Worm (Caenorhabditis elegans) whole organism, late embryonic: ENCODE results near the gene timm-17B.2.

Experiments used
- C08G9.2 ChIP-seq: sonication (generic microtip); optimal IDR thresholded peaks from 2 replicates; lab custom pipeline; 2016; ENCODE audit warnings: mild to moderate bottlenecking, missing genetic modification characterization, moderate library complexity, missing compliant biosample characterization
- F13H6.1 ChIP-seq: sonication (generic microtip); optimal IDR thresholded peaks from 2 replicates; lab custom pipeline; 2016; ENCODE audit warnings: missing genetic modification characterization, missing compliant biosample characterization
- T23F11.4 ChIP-seq: fragments of 200-800 bp; sonication (Bioruptor generic); optimal IDR thresholded peaks from 2 replicates; lab custom pipeline; 2018; ENCODE audit warnings: mild to moderate bottlenecking, missing genetic modification characterization, missing compliant biosample characterization
- ama-1 ChIP-seq: fragments of 150-350 bp; optimal IDR thresholded peaks from 2 replicates; lab custom pipeline; 2014
- ceh-45 ChIP-seq: fragments of 200-800 bp; sonication (Bioruptor generic); IDR thresholded peaks from 2 replicates; pipeline ENCODE4 v1.3.6; 2022; ENCODE audit warnings: missing genetic modification reagents, missing genetic modification characterization, missing compliant biosample characterization
- dmd-4 ChIP-seq: sonication (generic microtip); optimal IDR thresholded peaks from 2 replicates; lab custom pipeline; 2016; ENCODE audit warnings: borderline replicate concordance, missing genetic modification characterization, missing compliant biosample characterization
- dve-1 ChIP-seq: sonication (generic microtip); optimal IDR thresholded peaks from 2 replicates; lab custom pipeline; 2017; ENCODE audit warnings: antibody characterized with exemption, mild to moderate bottlenecking, missing genetic modification characterization, missing compliant biosample characterization
- ets-4 ChIP-seq: sonication (generic microtip); optimal IDR thresholded peaks from 2 replicates; lab custom pipeline; 2016; ENCODE audit warnings: missing genetic modification characterization, missing compliant biosample characterization
- fkh-10 ChIP-seq: fragments of 150-350 bp; optimal IDR thresholded peaks from 2 replicates; lab custom pipeline; 2014; ENCODE audit warnings: missing biosample characterization, missing genetic modification reagents, missing genetic modification characterization
- hlh-15 ChIP-seq: sonication (generic microtip); optimal IDR thresholded peaks from 2 replicates; lab custom pipeline; 2016; ENCODE audit warnings: missing genetic modification characterization, missing compliant biosample characterization
- npax-4 ChIP-seq: sonication (generic microtip); optimal IDR thresholded peaks from 2 replicates; lab custom pipeline; 2016; ENCODE audit warnings: missing genetic modification characterization, missing compliant biosample characterization
- pqm-1 ChIP-seq: sonication (generic microtip); optimal IDR thresholded peaks from 2 replicates; lab custom pipeline; 2016; ENCODE audit warnings: missing genetic modification characterization, missing compliant biosample characterization
- tbx-2 ChIP-seq: sonication (generic microtip); optimal IDR thresholded peaks from 2 replicates; lab custom pipeline; 2016; ENCODE audit warnings: missing genetic modification characterization, missing compliant biosample characterization
- unc-3 ChIP-seq, 2 experiments: fragments of 200-800 bp in 1 of 2; sonication (Bioruptor generic) in 1 of 2; sonication (generic microtip) in 1 of 2; conservative IDR thresholded peaks in 1 of 2; optimal IDR thresholded peaks in 1 of 2; 2 replicates each; pipeline versions ENCODE4 v1.3.6 to Lab custom; 2016 to 2022; ENCODE audit warnings: missing compliant biosample characterization in 2 of 2, missing genetic modification characterization in 2 of 2, missing genetic modification reagents in 1 of 2

ce11 chrIV:8360817-8361216, 35.6 kb upstream of the timm-17B.2 start, which contains the start of gene sqv-1:
- TF ChIP-seq unc-3 (GFP tag; conservative IDR thresholded peaks at IDR 0.05; lab: Robert Waterston, UW) (no peak), unc-3 (tag; optimal IDR thresholded peaks at IDR 0.05; lab: Kevin White, UChicago) (no peak), fkh-10 (GFP tag; lab: Kevin White, UChicago) (no peak), F13H6.1 (no peak), T23F11.4 (GFP tag; lab: Kevin White, UChicago) (no peak), dmd-4 (tag; lab: Kevin White, UChicago) (no peak), C08G9.2 (tag; lab: Kevin White, UChicago) (no peak), npax-4 (tag; lab: Kevin White, UChicago) (no peak), ceh-45 (GFP tag; lab: Robert Waterston, UW) (no peak), hlh-15 (tag; lab: Kevin White, UChicago) (no peak), pqm-1 (tag; lab: Kevin White, UChicago) (no peak), ama-1 (lab: Kevin White, UChicago) (no peak), tbx-2 (tag; lab: Kevin White, UChicago) (no peak), ets-4 (no peak), dve-1 (no peak)
